Worm (Caenorhabditis elegans) whole organism, late embryonic: ENCODE data around the gene C18H7.1.

ENCODE experiments used
- C08G9.2 ChIP-seq: sonication (generic microtip); optimal IDR thresholded peaks from 2 replicates; lab custom pipeline; 2016; ENCODE audit warnings: mild to moderate bottlenecking, missing genetic modification characterization, moderate library complexity, missing compliant biosample characterization
- K02D7.2 ChIP-seq: sonication (generic microtip); optimal IDR thresholded peaks from 2 replicates; lab custom pipeline; 2017; ENCODE audit warnings: mild to moderate bottlenecking, missing genetic modification characterization, missing compliant biosample characterization
- K09A11.1 ChIP-seq: sonication (generic microtip); optimal IDR thresholded peaks from 2 replicates; lab custom pipeline; 2017; ENCODE audit warnings: antibody characterized with exemption, mild to moderate bottlenecking, missing genetic modification characterization, missing compliant biosample characterization; ENCODE audit not compliant: insufficient read depth
- T23F11.4 ChIP-seq: fragments of 200-800 bp; sonication (Bioruptor generic); optimal IDR thresholded peaks from 2 replicates; lab custom pipeline; 2018; ENCODE audit warnings: mild to moderate bottlenecking, missing genetic modification characterization, missing compliant biosample characterization
- Y22D7AL.16 ChIP-seq: sonication (generic microtip); optimal IDR thresholded peaks from 2 replicates; lab custom pipeline; 2016; ENCODE audit warnings: missing genetic modification characterization, missing compliant biosample characterization
- ahr-1 ChIP-seq: sonication (generic microtip); optimal IDR thresholded peaks from 2 replicates; lab custom pipeline; 2016; ENCODE audit warnings: missing genetic modification characterization, missing compliant biosample characterization
- ceh-19 ChIP-seq: fragments of 200-800 bp; sonication (Bioruptor generic); optimal IDR thresholded peaks from 2 replicates; lab custom pipeline; 2018; ENCODE audit warnings: mild to moderate bottlenecking, missing genetic modification characterization, missing compliant biosample characterization
- ceh-34 ChIP-seq: sonication (generic microtip); optimal IDR thresholded peaks from 2 replicates; lab custom pipeline; 2016; ENCODE audit warnings: mild to moderate bottlenecking, missing genetic modification characterization, missing compliant biosample characterization
- ceh-45 ChIP-seq: fragments of 200-800 bp; sonication (Bioruptor generic); IDR thresholded peaks from 2 replicates; pipeline ENCODE4 v1.3.6; 2022; ENCODE audit warnings: missing genetic modification reagents, missing genetic modification characterization, missing compliant biosample characterization
- ceh-9 ChIP-seq: sonication (generic microtip); optimal IDR thresholded peaks from 2 replicates; lab custom pipeline; 2016; ENCODE audit warnings: mild to moderate bottlenecking, missing genetic modification characterization, inconsistent platforms, missing compliant biosample characterization
- dmd-4 ChIP-seq: sonication (generic microtip); optimal IDR thresholded peaks from 2 replicates; lab custom pipeline; 2016; ENCODE audit warnings: borderline replicate concordance, missing genetic modification characterization, missing compliant biosample characterization
- dve-1 ChIP-seq: sonication (generic microtip); optimal IDR thresholded peaks from 2 replicates; lab custom pipeline; 2017; ENCODE audit warnings: antibody characterized with exemption, mild to moderate bottlenecking, missing genetic modification characterization, missing compliant biosample characterization
- elt-4 ChIP-seq: sonication (generic microtip); optimal IDR thresholded peaks from 2 replicates; lab custom pipeline; 2016; ENCODE audit warnings: missing genetic modification characterization, missing compliant biosample characterization
- eyg-1 ChIP-seq: sonication (generic microtip); optimal IDR thresholded peaks from 2 replicates; lab custom pipeline; 2016; ENCODE audit warnings: missing genotype, missing genetic modification characterization, missing compliant biosample characterization
- gmeb-2 ChIP-seq: sonication (generic microtip); optimal IDR thresholded peaks from 2 replicates; lab custom pipeline; 2016; ENCODE audit warnings: missing genetic modification characterization, inconsistent platforms, missing compliant biosample characterization
- hlh-13 ChIP-seq: fragments of 200-800 bp; sonication (Bioruptor generic); optimal IDR thresholded peaks from 2 replicates; lab custom pipeline; 2018; ENCODE audit warnings: mild to moderate bottlenecking, missing genetic modification characterization, missing compliant biosample characterization
- hlh-6 ChIP-seq: sonication (generic microtip); optimal IDR thresholded peaks from 2 replicates; lab custom pipeline; 2016; ENCODE audit warnings: missing genotype, missing genetic modification characterization, missing compliant biosample characterization
- hlh-8 ChIP-seq: sonication (generic microtip); optimal IDR thresholded peaks from 2 replicates; lab custom pipeline; 2016; ENCODE audit warnings: missing genotype, missing genetic modification characterization, missing compliant biosample characterization
- lim-6 ChIP-seq: sonication (generic microtip); optimal IDR thresholded peaks from 2 replicates; lab custom pipeline; 2016; ENCODE audit warnings: missing genetic modification characterization, missing compliant biosample characterization
- lin-11 ChIP-seq: fragments of 200-800 bp; sonication (Bioruptor generic); optimal IDR thresholded peaks from 2 replicates; lab custom pipeline; 2018; ENCODE audit warnings: mild to moderate bottlenecking, missing genetic modification characterization, missing compliant biosample characterization
- nfya-1 ChIP-seq: sonication (generic microtip); optimal IDR thresholded peaks from 2 replicates; lab custom pipeline; 2017; ENCODE audit warnings: missing genetic modification characterization, mild to moderate bottlenecking, missing compliant biosample characterization, antibody characterized with exemption, moderate library complexity
- odd-2 ChIP-seq: sonication (generic microtip); optimal IDR thresholded peaks from 2 replicates; lab custom pipeline; 2017; ENCODE audit warnings: antibody characterized with exemption, mild to moderate bottlenecking, missing genetic modification characterization, missing compliant biosample characterization
- pag-3 ChIP-seq: sonication (generic microtip); optimal IDR thresholded peaks from 2 replicates; lab custom pipeline; 2016; ENCODE audit warnings: missing compliant biosample characterization, missing genetic modification characterization, borderline replicate concordance
- pat-9 ChIP-seq: fragments of 200-800 bp; sonication (Bioruptor generic); optimal IDR thresholded peaks from 2 replicates; lab custom pipeline; 2018; ENCODE audit warnings: mild to moderate bottlenecking, missing genetic modification characterization, moderate library complexity, missing compliant biosample characterization
- pax-1 ChIP-seq: fragments of 150-350 bp; optimal IDR thresholded peaks from 2 replicates; lab custom pipeline; 2014; ENCODE audit warnings: missing biosample characterization, missing genetic modification characterization
- pha-4 ChIP-seq: fragments of 150-350 bp; optimal IDR thresholded peaks from 2 replicates; lab custom pipeline; 2018; ENCODE audit warnings: missing biosample characterization, missing genetic modification reagents, missing genetic modification characterization
- pros-1 ChIP-seq: fragments of 150-350 bp; optimal IDR thresholded peaks from 2 replicates; lab custom pipeline; 2014; ENCODE audit warnings: missing biosample characterization, missing genetic modification reagents, missing genetic modification characterization
- sdc-2 ChIP-seq: sonication (generic microtip); optimal IDR thresholded peaks from 2 replicates; lab custom pipeline; 2016; ENCODE audit warnings: missing genotype, missing genetic modification characterization, missing compliant biosample characterization
- syd-9 ChIP-seq: sonication (generic microtip); optimal IDR thresholded peaks from 2 replicates; lab custom pipeline; 2016; ENCODE audit warnings: mild to moderate bottlenecking, missing genetic modification characterization, moderate library complexity, missing compliant biosample characterization
- zip-5 ChIP-seq: sonication (generic microtip); optimal IDR thresholded peaks from 2 replicates; lab custom pipeline; 2016; ENCODE audit warnings: missing genetic modification characterization, missing compliant biosample characterization
- ztf-16 ChIP-seq: sonication (generic microtip); optimal IDR thresholded peaks from 2 replicates; lab custom pipeline; 2017; ENCODE audit warnings: missing genetic modification characterization, missing compliant biosample characterization

The C18H7.1 gene

ce11 chrIV:630598-630997 is 15.3 kb downstream of the C18H7.1 start:
- TF ChIP-seq lin-11 (tag; lab: Kevin White, UChicago) (no peak), K09A11.1 (tag; lab: Kevin White, UChicago) (no peak), pha-4 (tag; lab: Kevin White, UChicago) (no peak), Y22D7AL.16 (tag; lab: Kevin White, UChicago) (no peak), odd-2 (tag; lab: Kevin White, UChicago) (no peak), sdc-2 (tag; lab: Kevin White, UChicago) (no peak), hlh-13 (GFP tag; lab: Kevin White, UChicago) (no peak), pag-3 (tag; lab: Kevin White, UChicago) (no peak), elt-4 (tag; lab: Kevin White, UChicago) (no peak), ceh-34 (tag; lab: Kevin White, UChicago) (no peak), lim-6 (tag; lab: Kevin White, UChicago) (no peak), eyg-1 (tag; lab: Kevin White, UChicago) (no peak), pax-1 (tag; lab: Kevin White, UChicago) (no peak), syd-9 (tag; lab: Kevin White, UChicago) (no peak)

DNA sequence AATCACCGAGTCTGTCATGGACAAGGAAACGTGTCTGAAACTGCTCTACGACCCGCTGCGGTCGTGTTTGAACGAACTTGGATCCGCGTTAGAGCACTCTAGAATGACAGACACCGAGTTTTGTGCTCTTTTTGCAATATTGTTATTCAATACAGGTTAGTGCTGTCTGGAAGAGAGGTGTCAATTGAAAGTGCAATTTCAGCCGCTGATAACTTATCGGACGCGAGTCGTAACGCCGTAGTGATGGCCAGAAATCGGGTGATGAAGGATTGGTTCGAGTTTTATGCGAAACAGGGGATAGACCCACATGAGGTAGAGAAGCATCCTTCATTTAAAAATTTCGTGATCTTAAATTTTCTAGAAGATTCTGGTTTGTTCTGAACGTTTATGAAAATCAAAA is 16.5 kb downstream of the C18H7.1 start:
- TF ChIP-seq ceh-9 (no peak), pag-3 (tag; lab: Kevin White, UChicago) (no peak), ceh-34 (tag; lab: Kevin White, UChicago) (no peak), Y22D7AL.16 (tag; lab: Kevin White, UChicago) (no peak), sdc-2 (tag; lab: Kevin White, UChicago) (no peak), K02D7.2 (no peak), dve-1 (no peak)

DNA sequence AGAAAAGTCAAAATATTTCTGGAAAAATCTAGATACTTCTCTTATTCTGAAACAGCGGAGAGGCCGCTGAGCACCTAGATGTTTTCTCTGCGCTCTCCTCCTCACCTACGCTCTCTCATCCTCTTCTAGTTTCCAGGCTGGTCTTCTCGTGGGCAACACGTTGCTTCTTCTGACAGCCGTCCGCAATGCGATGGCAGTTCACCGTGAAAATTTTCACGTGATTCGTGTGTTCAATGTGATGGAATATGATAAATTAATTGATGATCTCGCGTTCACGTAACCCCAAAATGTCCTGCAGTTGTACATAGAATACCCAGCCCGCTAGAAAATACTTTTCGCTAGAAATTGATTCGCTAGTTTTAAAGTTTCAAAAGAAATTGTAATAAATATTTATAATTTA is 18.2 kb downstream of the C18H7.1 start:
- no peak for TF ChIP-seq zip-5 (tag; lab: Kevin White, UChicago)

- TF ChIP-seq T23F11.4 (no peak), dmd-4 (tag; lab: Kevin White, UChicago) (no peak), ztf-16 (tag; lab: Kevin White, UChicago) (no peak), gmeb-2 (tag; lab: Kevin White, UChicago) (no peak), eyg-1 (tag; lab: Kevin White, UChicago) (no peak), pag-3 (tag; lab: Kevin White, UChicago) (no peak), hlh-8 (tag; lab: Kevin White, UChicago) (no peak)
Measured at ce11 chrIV:639167-639566, 23.8 kb downstream of the C18H7.1 start.

ce11 chrIV:643481-643880 is 28.1 kb downstream of the C18H7.1 start:
- no peak for TF ChIP-seq hlh-8 (tag; lab: Kevin White, UChicago)

DNA sequence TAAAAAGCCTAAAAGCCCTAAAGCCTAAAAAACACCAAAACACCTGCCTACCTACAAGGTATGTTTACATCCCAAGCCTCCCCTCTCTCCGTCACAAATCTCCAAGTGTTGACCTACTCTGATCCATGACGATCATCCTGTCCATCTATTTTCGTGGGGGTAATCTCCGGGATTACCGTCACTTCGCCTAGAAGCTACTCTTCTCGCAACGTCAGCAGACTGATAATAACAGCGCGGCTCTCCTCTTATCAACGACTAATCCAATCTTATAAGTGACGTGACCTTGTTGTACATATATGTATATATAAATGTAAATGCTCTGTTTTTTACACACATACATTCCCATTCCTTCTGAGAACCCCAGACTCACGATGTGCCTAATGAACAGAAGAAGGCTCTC is 33.0 kb downstream of the C18H7.1 start:
- TF ChIP-seq ceh-19 (GFP tag; lab: Kevin White, UChicago) (no peak), ceh-45 (GFP tag; lab: Robert Waterston, UW) (no peak), pat-9 (tag; lab: Kevin White, UChicago) (no peak), C08G9.2 (tag; lab: Kevin White, UChicago) (no peak), pros-1 (tag; lab: Kevin White, UChicago) (no peak), pha-4 (tag; lab: Kevin White, UChicago) (no peak), elt-4 (tag; lab: Kevin White, UChicago) (no peak), Y22D7AL.16 (tag; lab: Kevin White, UChicago) (no peak), K02D7.2 (no peak)

- TF ChIP-seq zip-5 (tag; lab: Kevin White, UChicago) (no peak), ztf-16 (tag; lab: Kevin White, UChicago) (no peak), ceh-34 (tag; lab: Kevin White, UChicago) (no peak), nfya-1 (no peak), hlh-6 (no peak), ahr-1 (tag; lab: Kevin White, UChicago) (no peak)
- TF ChIP-seq, all 69 proteins: peak for 0
Measured at ce11 chrIV:649365-649764, 34.0 kb downstream of the C18H7.1 start, which contains the start of gene K11H12.9. TSS of gene K11H12.9 (plus strand) at chrIV:649665.
